Fruit fly (Drosophila melanogaster) whole organism, embryonic: Measurements from ENCODE around the gene simj.

Source experiments
- ATbp ChIP-seq: fragments of 200-800 bp; sonication (Bioruptor generic); optimal IDR thresholded peaks from 2 replicates; lab custom pipeline; 2017; ENCODE audit warnings: missing biosample characterization, mild to moderate bottlenecking, missing genetic modification characterization, missing genetic modification reagents
- BEAF-32 ChIP-seq: fragments of 200-800 bp; sonication (Bioruptor generic); optimal IDR thresholded peaks from 3 replicates; lab custom pipeline; 2017; ENCODE audit warnings: missing biosample characterization, missing genetic modification characterization, mild to moderate bottlenecking, moderate library complexity, missing genetic modification reagents
- CG1024 ChIP-seq: fragments of 200-800 bp; sonication (Bioruptor generic); IDR thresholded peaks from 2 replicates; pipeline ENCODE4 v1.3.6; 2022; ENCODE audit warnings: missing biosample characterization, missing genetic modification characterization
- CG12219 ChIP-seq: fragments of 200-800 bp; sonication (Bioruptor generic); optimal IDR thresholded peaks from 3 replicates; lab custom pipeline; 2018; ENCODE audit warnings: missing biosample characterization, mild to moderate bottlenecking, missing genetic modification characterization
- CG13894 ChIP-seq: fragments of 200-800 bp; sonication (Bioruptor generic); optimal IDR thresholded peaks from 3 replicates; lab custom pipeline; 2018; ENCODE audit warnings: missing biosample characterization, mild to moderate bottlenecking, missing genetic modification characterization, moderate library complexity
- CG15011 ChIP-seq: fragments of 200-800 bp; sonication (Bioruptor generic); optimal IDR thresholded peaks from 3 replicates; lab custom pipeline; 2018; ENCODE audit warnings: missing biosample characterization, mild to moderate bottlenecking, missing genetic modification characterization
- CG17361 ChIP-seq: fragments of 200-800 bp; sonication (Bioruptor generic); IDR thresholded peaks from 3 replicates; pipeline ENCODE4 v1.3.6; 2022; ENCODE audit warnings: missing biosample characterization, missing genetic modification characterization
- CG17385 ChIP-seq: fragments of 200-800 bp; sonication (Bioruptor generic); optimal IDR thresholded peaks from 3 replicates; lab custom pipeline; 2018; ENCODE audit warnings: missing biosample characterization, mild to moderate bottlenecking, missing genetic modification characterization
- CG17612 ChIP-seq: fragments of 200-800 bp; sonication (Bioruptor generic); IDR thresholded peaks from 2 replicates; pipeline ENCODE4 v1.3.6; 2022; ENCODE audit warnings: missing biosample characterization, missing genetic modification characterization
- CG18599 ChIP-seq: fragments of 200-800 bp; sonication (Bioruptor generic); optimal IDR thresholded peaks from 3 replicates; lab custom pipeline; 2017; ENCODE audit warnings: missing biosample characterization, missing genetic modification characterization, mild to moderate bottlenecking, moderate library complexity, missing genetic modification reagents
- CG3163 ChIP-seq: fragments of 200-800 bp; sonication (Bioruptor generic); optimal IDR thresholded peaks from 3 replicates; lab custom pipeline; 2016; ENCODE audit warnings: missing biosample characterization, missing genetic modification characterization
- CG3407 ChIP-seq: fragments of 200-800 bp; sonication (Bioruptor generic); optimal IDR thresholded peaks from 2 replicates; lab custom pipeline; 2018; ENCODE audit warnings: missing biosample characterization, mild to moderate bottlenecking, missing genetic modification characterization
- CG43689 ChIP-seq: fragments of 200-800 bp; sonication (Bioruptor generic); IDR thresholded peaks from 2 replicates; pipeline ENCODE4 v1.3.6; 2022; ENCODE audit warnings: missing biosample characterization, missing genetic modification characterization
- CG4730 ChIP-seq: fragments of 200-800 bp; sonication (Bioruptor generic); IDR thresholded peaks from 2 replicates; pipeline ENCODE4 v1.3.6; 2022; ENCODE audit warnings: missing biosample characterization, missing genetic modification characterization
- CG6791 ChIP-seq: fragments of 200-800 bp; sonication (Bioruptor generic); IDR thresholded peaks from 3 replicates; pipeline ENCODE4 v1.3.6; 2022; ENCODE audit warnings: missing biosample characterization, missing genetic modification characterization; ENCODE audit not compliant: partially characterized antibody
- Camta ChIP-seq: fragments of 200-800 bp; sonication (Bioruptor generic); optimal IDR thresholded peaks from 2 replicates; lab custom pipeline; 2016; ENCODE audit warnings: missing biosample characterization, missing genetic modification characterization
- Dip2 ChIP-seq: fragments of 200-800 bp; sonication (Bioruptor generic); IDR thresholded peaks from 2 replicates; pipeline ENCODE4 v1.3.6; 2022; ENCODE audit warnings: missing biosample characterization, missing genetic modification characterization
- Dll ChIP-seq: fragments of 200-800 bp; sonication (Bioruptor generic); IDR thresholded peaks from 4 replicates; pipeline ENCODE4 v1.3.6; 2022; ENCODE audit warnings: missing biosample characterization, missing genetic modification characterization; ENCODE audit not compliant: partially characterized antibody
- Dref ChIP-seq: fragments of 200-800 bp; sonication (Bioruptor generic); IDR thresholded peaks from 2 replicates; pipeline ENCODE4 v1.3.6; 2022; ENCODE audit warnings: missing biosample characterization, missing genetic modification characterization
- Drgx ChIP-seq: fragments of 200-800 bp; sonication (Bioruptor generic); IDR thresholded peaks from 2 replicates; pipeline ENCODE4 v1.3.6; 2022; ENCODE audit warnings: missing biosample characterization, missing genetic modification characterization
- ERR ChIP-seq: fragments of 200-800 bp; sonication (Bioruptor generic); optimal IDR thresholded peaks from 2 replicates; lab custom pipeline; 2016; ENCODE audit warnings: missing biosample characterization, missing genetic modification characterization
- Ssrp ChIP-seq: fragments of 200-800 bp; sonication (Bioruptor generic); optimal IDR thresholded peaks from 2 replicates; lab custom pipeline; 2018; ENCODE audit warnings: missing biosample characterization, mild to moderate bottlenecking, missing genetic modification characterization, moderate library complexity
- corto ChIP-seq: fragments of 200-800 bp; sonication (Bioruptor generic); optimal IDR thresholded peaks from 2 replicates; lab custom pipeline; 2016; ENCODE audit warnings: missing biosample characterization, mild to moderate bottlenecking, missing genetic modification characterization, moderate library complexity
- crol ChIP-seq: fragments of 200-800 bp; sonication (Bioruptor generic); IDR thresholded peaks from 2 replicates; pipeline ENCODE4 v1.3.6; 2022; ENCODE audit warnings: missing biosample characterization, missing genetic modification characterization
- gem ChIP-seq: fragments of 200-800 bp; sonication (Bioruptor generic); optimal IDR thresholded peaks from 2 replicates; lab custom pipeline; 2019; ENCODE audit warnings: missing biosample characterization, mild to moderate bottlenecking, missing genetic modification characterization, moderate library complexity
- gsb-n ChIP-seq: fragments of 200-800 bp; sonication (Bioruptor generic); optimal IDR thresholded peaks from 3 replicates; lab custom pipeline; 2018; ENCODE audit warnings: missing biosample characterization, mild to moderate bottlenecking, missing genetic modification characterization
- h ChIP-seq: fragments of >200 bp; optimal IDR thresholded peaks from 2 replicates; lab custom pipeline; 2017
- hth ChIP-seq: fragments of >200 bp; optimal IDR thresholded peaks from 2 replicates; lab custom pipeline; 2017; ENCODE audit warnings: inconsistent platforms
- lbe ChIP-seq: fragments of 200-800 bp; sonication (Bioruptor generic); optimal IDR thresholded peaks from 2 replicates; lab custom pipeline; 2016; ENCODE audit warnings: missing biosample characterization, mild to moderate bottlenecking, missing genetic modification characterization
- mam ChIP-seq: fragments of 200-800 bp; sonication (Bioruptor generic); optimal IDR thresholded peaks from 3 replicates; lab custom pipeline; 2016; ENCODE audit warnings: missing biosample characterization, missing genetic modification characterization
- psq ChIP-seq: fragments of 200-800 bp; sonication (Bioruptor generic); optimal IDR thresholded peaks from 2 replicates; lab custom pipeline; 2017; ENCODE audit warnings: missing biosample characterization, missing genetic modification characterization
- row ChIP-seq: fragments of 200-800 bp; sonication (Bioruptor generic); IDR thresholded peaks from 3 replicates; pipeline ENCODE4 v1.3.6; 2022; ENCODE audit warnings: missing biosample characterization, missing genetic modification characterization
- sens ChIP-seq: fragments of 200-800 bp; sonication (Bioruptor generic); peaks from one replicate; lab custom pipeline; 2016; ENCODE audit warnings: missing biosample characterization, missing genetic modification characterization
- sisA ChIP-seq: fragments of 200-800 bp; sonication (Bioruptor generic); IDR thresholded peaks from 2 replicates; pipeline ENCODE4 v1.3.6; 2022; ENCODE audit warnings: missing biosample characterization, missing genetic modification characterization
- vfl ChIP-seq: fragments of 200-800 bp; sonication (Bioruptor generic); optimal IDR thresholded peaks from 2 replicates; lab custom pipeline; 2016; ENCODE audit warnings: missing biosample characterization, missing genetic modification characterization
- vvl ChIP-seq: fragments of 200-800 bp; sonication (Bioruptor generic); IDR thresholded peaks from 2 replicates; pipeline ENCODE4 v1.3.6; 2022; ENCODE audit warnings: missing biosample characterization, missing genetic modification characterization
- wor ChIP-seq: fragments of 200-800 bp; sonication (Bioruptor generic); IDR thresholded peaks from 2 replicates; pipeline ENCODE4 v1.3.6; 2022; ENCODE audit warnings: missing biosample characterization, missing genetic modification characterization

Gene simj

dm6 chr3L:10709132-10709531, 44.6 kb downstream of the simj start:
- TF ChIP-seq mam (GFP tag; lab: Kevin White, UChicago) (no peak), Drgx (GFP tag; lab: Robert Waterston, UW) (peak; percentile 48; the same call in 1 of the 2 replicates), row (GFP tag; lab: Robert Waterston, UW) (peak; percentile 32; the same call in 1 of the 3 replicates), BEAF-32 (GFP tag; lab: Kevin White, UChicago) (no peak), CG6791 (GFP tag; lab: Robert Waterston, UW) (0 out of 3 replicates have a peak, but pooled peaks have one; percentile 40), CG17361 (0 out of 3 replicates have a peak, but pooled peaks have one; percentile 32), gem (tag; lab: Kevin White, UChicago) (peak; percentile 17), sens (GFP tag; lab: Kevin White, UChicago) (peak; percentile 20)

dm6 chr3L:10711352-10711751, 46.8 kb downstream of the simj start:
- TF ChIP-seq vvl (GFP tag; lab: Robert Waterston, UW), result no peak
- TF ChIP-seq Dref (GFP tag; lab: Robert Waterston, UW), result no peak
- TF ChIP-seq corto (GFP tag; lab: Kevin White, UChicago), result peak; percentile 42
- no peak for TF ChIP-seq CG3407 (GFP tag; lab: Kevin White, UChicago)
- TF ChIP-seq CG4730, result no peak
- no peak for TF ChIP-seq Ssrp (tag; lab: Kevin White, UChicago)
- no peak for TF ChIP-seq CG18599 (GFP tag; lab: Kevin White, UChicago)
- TF ChIP-seq psq (GFP tag; lab: Kevin White, UChicago), result no peak
- TF ChIP-seq CG13894 (tag; lab: Kevin White, UChicago), result no peak
- TF ChIP-seq hth, result no peak
- TF ChIP-seq gsb-n (tag; lab: Kevin White, UChicago), result no peak
- peak; percentile 72 for TF ChIP-seq lbe (GFP tag; lab: Kevin White, UChicago)
- no peak for TF ChIP-seq CG15011 (GFP tag; lab: Kevin White, UChicago)
- TF ChIP-seq CG3163, result no peak
- no peak for TF ChIP-seq wor (GFP tag; lab: Robert Waterston, UW)
- TF ChIP-seq Camta (GFP tag; lab: Kevin White, UChicago), result no peak
- TF ChIP-seq CG43689 (GFP tag; lab: Robert Waterston, UW), result no peak
- TF ChIP-seq, all 482 proteins: peak for 2

- TF ChIP-seq h (lab: Kevin White, UChicago), result no peak
- no peak for TF ChIP-seq CG17612 (GFP tag; lab: Robert Waterston, UW)
- no peak for TF ChIP-seq sisA (GFP tag; lab: Robert Waterston, UW)
- no peak for TF ChIP-seq ATbp (GFP tag; lab: Kevin White, UChicago)
- TF ChIP-seq CG12219 (GFP tag; lab: Kevin White, UChicago), result no peak
- TF ChIP-seq Dll (GFP tag; lab: Robert Waterston, UW), result no peak
- no peak for TF ChIP-seq Dip2
- TF ChIP-seq CG1024, result no peak
- no peak for TF ChIP-seq CG17385
- TF ChIP-seq vfl (GFP tag; lab: Kevin White, UChicago), result no peak
- no peak for TF ChIP-seq vvl (GFP tag; lab: Robert Waterston, UW)
- no peak for TF ChIP-seq ERR (GFP tag; lab: Kevin White, UChicago)
- no peak for TF ChIP-seq BEAF-32 (GFP tag; lab: Kevin White, UChicago)
- TF ChIP-seq crol (GFP tag; lab: Robert Waterston, UW), result no peak
Observed at dm6 chr3L:10712005-10712404, 47.5 kb downstream of the simj start.
